Fruit fly (Drosophila melanogaster) S2 (cell line): Measurements from ENCODE around the gene jub.

Source experiments
- CG8478 ChIP-seq: fragments of >200 bp; optimal IDR thresholded peaks from 2 replicates; lab custom pipeline; 2018
- CTCF ChIP-seq, 2 experiments: fragments of >200 bp; optimal IDR thresholded peaks; 2 replicates each; lab custom pipeline; 2018

DNA sequence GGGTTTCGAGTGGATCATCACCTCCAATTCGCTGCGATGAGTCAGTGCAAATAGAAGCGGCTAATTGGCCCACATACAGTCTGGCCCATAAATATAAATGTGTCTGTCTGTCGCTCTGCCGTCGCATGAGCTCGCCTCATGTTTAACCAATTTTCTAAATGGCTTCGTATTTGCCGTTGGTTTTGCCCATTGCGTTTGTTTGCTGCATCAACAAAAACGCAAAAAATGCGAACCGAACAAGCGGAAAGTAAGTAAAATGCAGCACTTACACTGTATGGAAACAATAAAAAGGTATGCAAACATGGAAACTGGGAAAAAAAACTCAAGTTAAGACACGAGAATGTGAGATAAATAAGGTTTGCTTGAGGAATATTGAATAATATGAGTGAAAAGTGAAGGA lies 13.4 kb upstream of the jub start:
- TF ChIP-seq CG8478 (lab: Kevin White, UChicago) (no peak), CTCF (optimal IDR thresholded peaks at IDR 0.05; lab: Kevin White, UChicago) (no peak)
